Worm (Caenorhabditis elegans) whole organism, L1 larva: ENCODE data around the gene jip-1.

Source experiments
- C16A3.4 ChIP-seq: fragments of 150-350 bp; optimal IDR thresholded peaks from 2 replicates; lab custom pipeline; 2014; ENCODE audit warnings: missing biosample characterization, missing genetic modification characterization
- Y116A8C.19 ChIP-seq: sonication (generic microtip); optimal IDR thresholded peaks from 2 replicates; lab custom pipeline; 2016; ENCODE audit warnings: missing compliant biosample characterization, missing genetic modification characterization, borderline replicate concordance
- aha-1 ChIP-seq: fragments of 150-350 bp; optimal IDR thresholded peaks from 2 replicates; lab custom pipeline; 2014; ENCODE audit warnings: missing biosample characterization, missing genetic modification characterization
- alr-1 ChIP-seq: fragments of 200-800 bp; sonication (Bioruptor generic); optimal IDR thresholded peaks from 2 replicates; lab custom pipeline; 2018; ENCODE audit warnings: borderline replicate concordance, mild to moderate bottlenecking, missing genetic modification characterization, missing compliant biosample characterization
- ama-1 ChIP-seq: fragments of 150-350 bp; optimal IDR thresholded peaks from 2 replicates; lab custom pipeline; 2014
- ceh-82 ChIP-seq, 3 experiments: fragments of 150-350 bp in 1 of 3; sonication (generic microtip) in 2 of 3; optimal IDR thresholded peaks; 2 replicates each; lab custom pipeline; 2014 to 2017; ENCODE audit warnings: missing biosample characterization in 3 of 3, missing genetic modification characterization in 3 of 3
- ceh-88 ChIP-seq: fragments of 200-800 bp; sonication (Bioruptor generic); IDR thresholded peaks from 2 replicates; pipeline ENCODE4 v1.3.6; 2022; ENCODE audit warnings: missing genetic modification characterization, missing compliant biosample characterization
- efl-1 ChIP-seq, 4 experiments: fragments of 150-350 bp; optimal IDR thresholded peaks in 3 of 4; peaks in 1 of 4; 1 replicate in 1 of 4; 2 replicates in 3 of 4; lab custom pipeline; 2014; ENCODE audit warnings: missing biosample characterization in 2 of 4, missing genetic modification characterization in 2 of 4, missing genetic modification reagents in 2 of 4
- egl-27 ChIP-seq, 2 experiments: fragments of 150-350 bp in 1 of 2; sonication (generic microtip); optimal IDR thresholded peaks; 3 replicates each; lab custom pipeline; 2017 to 2018; ENCODE audit warnings: missing biosample characterization in 2 of 2, missing genetic modification characterization in 2 of 2, missing genetic modification reagents in 2 of 2
- elt-2 ChIP-seq: sonication (generic microtip); optimal IDR thresholded peaks from 2 replicates; lab custom pipeline; 2016; ENCODE audit warnings: missing genetic modification characterization, mild to moderate bottlenecking, inconsistent platforms, missing compliant biosample characterization, missing genetic modification reagents
- ets-5 ChIP-seq: fragments of 200-800 bp; sonication (Bioruptor generic); IDR thresholded peaks from 2 replicates; pipeline ENCODE4 v1.3.6; 2022; ENCODE audit warnings: missing genetic modification characterization, missing compliant biosample characterization
- fkh-10 ChIP-seq: sonication (generic microtip); optimal IDR thresholded peaks from 2 replicates; lab custom pipeline; 2017; ENCODE audit warnings: missing biosample characterization, missing genetic modification reagents, missing genetic modification characterization
- fkh-4 ChIP-seq: sonication (generic microtip); optimal IDR thresholded peaks from 2 replicates; lab custom pipeline; 2016; ENCODE audit warnings: missing compliant biosample characterization, missing genetic modification characterization, borderline replicate concordance
- fkh-8 ChIP-seq: sonication (generic microtip); optimal IDR thresholded peaks from 2 replicates; lab custom pipeline; 2016; ENCODE audit warnings: mild to moderate bottlenecking, missing genetic modification characterization, missing compliant biosample characterization
- fos-1 ChIP-seq: fragments of 150-350 bp; optimal IDR thresholded peaks from 2 replicates; lab custom pipeline; 2014; ENCODE audit warnings: missing biosample characterization, missing genetic modification characterization
- grh-1 ChIP-seq: fragments of 200-800 bp; sonication (Bioruptor generic); IDR thresholded peaks from 2 replicates; pipeline ENCODE4 v1.3.6; 2022; ENCODE audit warnings: missing genetic modification reagents, missing genetic modification characterization, missing compliant biosample characterization
- isw-1 ChIP-seq: fragments of 200-800 bp; sonication (Bioruptor generic); IDR thresholded peaks from 2 replicates; pipeline ENCODE4 v1.3.6; 2022; ENCODE audit warnings: missing genetic modification characterization, missing compliant biosample characterization
- lin-14 ChIP-seq: fragments of 200-800 bp; sonication (Bioruptor generic); optimal IDR thresholded peaks from 2 replicates; lab custom pipeline; 2018; ENCODE audit warnings: mild to moderate bottlenecking, missing genetic modification characterization, moderate library complexity, missing compliant biosample characterization
- lin-35 ChIP-seq, 2 experiments: fragments of 150-350 bp; optimal IDR thresholded peaks; 2 replicates each; lab custom pipeline; 2014; ENCODE audit warnings: missing biosample characterization in 2 of 2, missing genetic modification characterization in 2 of 2, missing genetic modification reagents in 2 of 2
- lsy-2 ChIP-seq, 2 experiments: fragments of 150-350 bp; optimal IDR thresholded peaks; 2 replicates each; lab custom pipeline; 2014; ENCODE audit warnings: missing biosample characterization in 2 of 2, missing genetic modification characterization in 2 of 2
- mef-2 ChIP-seq: fragments of 150-350 bp; optimal IDR thresholded peaks from 2 replicates; lab custom pipeline; 2014; ENCODE audit warnings: missing biosample characterization, missing genetic modification characterization
- mep-1 ChIP-seq: fragments of 150-350 bp; optimal IDR thresholded peaks from 2 replicates; lab custom pipeline; 2014; ENCODE audit warnings: missing biosample characterization, missing genetic modification characterization
- nhr-11 ChIP-seq: fragments of 150-350 bp; optimal IDR thresholded peaks from 2 replicates; lab custom pipeline; 2014; ENCODE audit warnings: missing biosample characterization, missing genetic modification characterization
- nhr-19 ChIP-seq: fragments of 200-800 bp; sonication (Bioruptor generic); conservative IDR thresholded peaks from 2 replicates; pipeline ENCODE4 v1.3.6; 2022; ENCODE audit warnings: missing genetic modification characterization, missing compliant biosample characterization
- nhr-71 ChIP-seq: sonication (generic microtip); optimal IDR thresholded peaks from 2 replicates; lab custom pipeline; 2016; ENCODE audit warnings: mild to moderate bottlenecking, missing genetic modification characterization, moderate library complexity, missing compliant biosample characterization
- nhr-85 ChIP-seq: sonication (generic microtip); peaks from one replicate; lab custom pipeline; 2016; ENCODE audit warnings: missing genetic modification characterization, inconsistent platforms, missing compliant biosample characterization
- nhr-90 ChIP-seq: sonication (generic microtip); optimal IDR thresholded peaks from 2 replicates; lab custom pipeline; 2016; ENCODE audit warnings: mild to moderate bottlenecking, missing genetic modification characterization, missing compliant biosample characterization; ENCODE audit not compliant: poor library complexity
- pqm-1 ChIP-seq: sonication (generic microtip); optimal IDR thresholded peaks from 3 replicates; lab custom pipeline; 2017; ENCODE audit warnings: missing biosample characterization, missing genetic modification characterization
- skn-1 ChIP-seq: fragments of 150-350 bp; optimal IDR thresholded peaks from 2 replicates; lab custom pipeline; 2014; ENCODE audit warnings: missing biosample characterization, missing genetic modification characterization
- swsn-7 ChIP-seq: sonication (generic microtip); optimal IDR thresholded peaks from 2 replicates; lab custom pipeline; 2016; ENCODE audit warnings: missing genetic modification characterization, missing compliant biosample characterization
- tbx-2 ChIP-seq: sonication (generic microtip); optimal IDR thresholded peaks from 2 replicates; lab custom pipeline; 2016; ENCODE audit warnings: missing genetic modification characterization, missing compliant biosample characterization
- unc-98 ChIP-seq: fragments of 200-800 bp; sonication (Bioruptor generic); IDR thresholded peaks from 2 replicates; pipeline ENCODE4 v1.3.6; 2022; ENCODE audit warnings: missing genetic modification characterization, missing compliant biosample characterization
- zip-4 ChIP-seq: fragments of 200-800 bp; sonication (Bioruptor generic); optimal IDR thresholded peaks from 2 replicates; lab custom pipeline; 2018; ENCODE audit warnings: mild to moderate bottlenecking, missing genetic modification characterization, moderate library complexity, missing compliant biosample characterization
- ztf-4 ChIP-seq: fragments of 150-350 bp; optimal IDR thresholded peaks from 2 replicates; lab custom pipeline; 2014; ENCODE audit warnings: missing biosample characterization, missing genetic modification characterization

jip-1 gene

ce11 chrII:1295776-1296175 lies 31.0 kb upstream of the jip-1 start, which contains the start of gene Y57G7A.2:
Y57G7A.2 (plus strand) TSS chrII:1296076.
- TF ChIP-seq fkh-8 (no peak), pqm-1 (tag; lab: Kevin White, UChicago) (no peak), mef-2 (tag; lab: Kevin White, UChicago) (no peak), C16A3.4 (tag; lab: Kevin White, UChicago) (no peak), nhr-71 (tag; lab: Kevin White, UChicago) (no peak), ets-5 (no peak), elt-2 (tag; lab: Kevin White, UChicago) (no peak), nhr-19 (GFP tag; lab: Robert Waterston, UW) (no peak), fkh-10 (GFP tag; lab: Kevin White, UChicago) (no peak), fkh-4 (tag; lab: Kevin White, UChicago) (no peak), isw-1 (GFP tag; lab: Robert Waterston, UW) (no peak), lin-35 (GFP tag; optimal IDR thresholded peaks at IDR 0.05; lab: Kevin White, UChicago) (no peak), alr-1 (tag; lab: Kevin White, UChicago) (no peak), aha-1 (tag; lab: Kevin White, UChicago) (no peak), tbx-2 (tag; lab: Kevin White, UChicago) (no peak), skn-1 (tag; lab: Kevin White, UChicago) (no peak), unc-98 (no peak), ceh-82 (tag; optimal IDR thresholded peaks at IDR 0.05; lab: Kevin White, UChicago) (no peak), Y116A8C.19 (tag; lab: Kevin White, UChicago) (no peak), ztf-4 (no peak)

DNA sequence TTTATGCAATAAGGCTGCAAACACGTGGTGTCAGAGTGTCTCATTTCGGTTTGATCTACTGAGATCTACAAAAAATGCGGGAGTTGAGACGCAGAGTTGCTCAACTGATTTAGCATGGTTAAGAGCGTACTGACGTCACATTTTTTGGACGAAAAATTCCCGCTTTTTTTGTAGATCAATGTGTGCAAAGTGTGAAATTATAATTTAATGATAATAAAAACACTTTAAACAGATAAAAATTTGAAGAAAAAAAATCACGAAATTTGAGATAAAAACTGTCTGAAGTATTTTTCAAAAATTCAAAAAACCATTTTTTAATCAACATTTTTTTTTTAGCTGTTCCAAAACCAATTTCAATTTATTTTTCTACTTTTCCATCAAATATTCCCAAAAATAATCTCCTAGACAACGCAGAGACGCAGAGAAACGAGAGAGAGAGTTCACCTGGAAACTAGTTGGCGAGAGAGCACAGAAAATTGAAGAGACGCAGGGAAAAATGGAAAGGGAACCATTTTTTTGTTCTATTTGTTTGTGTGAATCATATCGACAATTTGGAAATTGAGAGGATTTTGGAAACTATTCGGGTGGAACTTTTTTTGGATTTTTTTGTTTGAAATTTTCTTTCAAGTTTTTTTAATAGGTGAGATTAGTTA lies 29.6 kb upstream of the jip-1 start:
- TF ChIP-seq lin-14 (GFP tag; lab: Kevin White, UChicago) = peak; percentile 51
- TF ChIP-seq mep-1 (tag; lab: Kevin White, UChicago) = peak; percentile 14
- peak; percentile 23 for TF ChIP-seq swsn-7 (tag; lab: Kevin White, UChicago)
- no peak for TF ChIP-seq nhr-11
- peak; percentile 12 for TF ChIP-seq fos-1 (tag; lab: Kevin White, UChicago)
- TF ChIP-seq ceh-88 = no peak
- peak; percentile 71 for TF ChIP-seq grh-1 (GFP tag; lab: Robert Waterston, UW)
- no peak for TF ChIP-seq ztf-4
- peak; percentile 1 for TF ChIP-seq nhr-71 (tag; lab: Kevin White, UChicago)
- TF ChIP-seq lsy-2 (tag; optimal IDR thresholded peaks at IDR 0.05; lab: Kevin White, UChicago) = peak in 1 of 2 experiments; percentile 15
- TF ChIP-seq efl-1 (optimal IDR thresholded peaks at IDR 0.05; lab: Kevin White, UChicago) = peak; percentile 33
- peak; percentile 5 to 80 for TF ChIP-seq efl-1 (GFP tag; optimal IDR thresholded peaks at IDR 0.05 in 1 of 2; lab: Kevin White, UChicago)

DNA sequence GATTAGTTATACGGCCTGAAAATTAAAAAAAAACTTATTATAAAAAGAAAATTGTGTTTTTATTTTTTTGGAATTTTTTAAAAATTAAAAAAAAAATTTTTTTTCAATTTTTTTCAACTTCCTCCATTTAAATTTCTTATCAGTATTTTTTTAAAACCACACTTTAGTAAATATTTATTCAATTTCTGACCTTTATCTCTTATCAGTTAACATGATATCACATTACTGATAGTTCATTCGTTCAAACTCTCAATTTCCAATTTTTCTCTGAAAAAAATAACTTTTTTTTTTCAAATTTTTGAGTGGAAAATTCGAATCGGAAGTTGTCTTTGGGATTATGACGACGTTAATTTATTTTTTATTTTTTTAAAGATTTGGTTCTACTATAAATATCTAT lies 29.1 kb upstream of the jip-1 start:
- no peak for TF ChIP-seq egl-27 (tag; optimal IDR thresholded peaks at IDR 0.05; lab: Kevin White, UChicago)
- TF ChIP-seq fkh-8 = no peak
- TF ChIP-seq elt-2 (tag; lab: Kevin White, UChicago) = peak; percentile 46
- TF ChIP-seq nhr-85 (tag; lab: Kevin White, UChicago) = peak; percentile 5

ce11 chrII:1298169-1298568 lies 28.6 kb upstream of the jip-1 start, which contains the start of gene Y57G7A.1:
Y57G7A.1 (plus strand) TSS chrII:1298469.
- TF ChIP-seq isw-1 (GFP tag; lab: Robert Waterston, UW) = no peak
- TF ChIP-seq fkh-10 (GFP tag; lab: Kevin White, UChicago) = no peak
- TF ChIP-seq ama-1 (lab: Kevin White, UChicago) = no peak
- TF ChIP-seq zip-4 (GFP tag; lab: Kevin White, UChicago) = no peak
- no peak for TF ChIP-seq nhr-90 (tag; lab: Kevin White, UChicago)
